Fruit fly (Drosophila melanogaster) whole organism, embryonic: ENCODE data around the gene Spt6.
A peak's percentile ranks its signal among the peaks of the same experiment; 100 is the strongest.

Source experiments
- ATbp ChIP-seq: fragments of 200-800 bp; sonication (Bioruptor generic); optimal IDR thresholded peaks from 2 replicates; lab custom pipeline; 2017; ENCODE audit warnings: missing biosample characterization, mild to moderate bottlenecking, missing genetic modification characterization, missing genetic modification reagents
- Antp ChIP-seq: fragments of 200-800 bp; sonication (Bioruptor generic); optimal IDR thresholded peaks from 3 replicates; lab custom pipeline; 2016; ENCODE audit warnings: missing biosample characterization, missing genetic modification characterization
- Bgb ChIP-seq: fragments of 200-800 bp; sonication (Bioruptor generic); IDR thresholded peaks from 2 replicates; pipeline ENCODE4 v1.3.6; 2022; ENCODE audit warnings: missing biosample characterization, missing genetic modification characterization; ENCODE audit not compliant: partially characterized antibody
- Bteb2 ChIP-seq: fragments of 200-800 bp; sonication (Bioruptor generic); optimal IDR thresholded peaks from 2 replicates; lab custom pipeline; 2016; ENCODE audit warnings: missing biosample characterization, missing genetic modification characterization
- C15 ChIP-seq: fragments of 200-800 bp; sonication (Bioruptor generic); IDR thresholded peaks from 3 replicates; pipeline ENCODE4 v1.3.6; 2022; ENCODE audit warnings: missing biosample characterization, missing genetic modification characterization
- CG10209 ChIP-seq: fragments of 200-800 bp; sonication (Bioruptor generic); optimal IDR thresholded peaks from 3 replicates; lab custom pipeline; 2017; ENCODE audit warnings: missing biosample characterization, mild to moderate bottlenecking, missing genetic modification characterization, missing genetic modification reagents
- CG10462 ChIP-seq: fragments of 200-800 bp; sonication (Bioruptor generic); optimal IDR thresholded peaks from 2 replicates; lab custom pipeline; 2016; ENCODE audit warnings: missing biosample characterization, missing genetic modification characterization
- CG11696 ChIP-seq: fragments of 200-800 bp; sonication (Bioruptor generic); IDR thresholded peaks from 2 replicates; pipeline ENCODE4 v1.3.6; 2022; ENCODE audit warnings: missing biosample characterization, missing genetic modification characterization
- CG12744 ChIP-seq: fragments of 200-800 bp; sonication (Bioruptor generic); optimal IDR thresholded peaks from 2 replicates; lab custom pipeline; 2016; ENCODE audit warnings: missing biosample characterization, missing genetic modification characterization
- CG14710 ChIP-seq: fragments of 200-800 bp; sonication (Bioruptor generic); optimal IDR thresholded peaks from 3 replicates; lab custom pipeline; 2019; ENCODE audit warnings: missing biosample characterization, mild to moderate bottlenecking, missing genetic modification characterization, moderate library complexity
- CG17359 ChIP-seq: fragments of 200-800 bp; sonication (Bioruptor generic); optimal IDR thresholded peaks from 3 replicates; lab custom pipeline; 2018; ENCODE audit warnings: missing biosample characterization, mild to moderate bottlenecking, missing genetic modification characterization, moderate library complexity
- CG1792 ChIP-seq: fragments of 200-800 bp; sonication (Bioruptor generic); optimal IDR thresholded peaks from 2 replicates; lab custom pipeline; 2016; ENCODE audit warnings: missing biosample characterization, missing genetic modification characterization
- CG18619 ChIP-seq: fragments of 200-800 bp; sonication (Bioruptor generic); optimal IDR thresholded peaks from 3 replicates; lab custom pipeline; 2017; ENCODE audit warnings: missing biosample characterization, mild to moderate bottlenecking, missing genetic modification characterization
- CG30431 ChIP-seq: fragments of 200-800 bp; sonication (Bioruptor generic); optimal IDR thresholded peaks from 2 replicates; lab custom pipeline; 2017; ENCODE audit warnings: missing biosample characterization, missing genetic modification characterization
- CG32767 ChIP-seq: fragments of 200-800 bp; sonication (Bioruptor generic); IDR thresholded peaks from 2 replicates; pipeline ENCODE4 v1.3.6; 2022; ENCODE audit warnings: missing biosample characterization, missing genetic modification characterization
- CG3281 ChIP-seq: fragments of 200-800 bp; sonication (Bioruptor generic); optimal IDR thresholded peaks from 3 replicates; lab custom pipeline; 2017; ENCODE audit warnings: missing biosample characterization, mild to moderate bottlenecking, missing genetic modification characterization
- CG3726 ChIP-seq: fragments of 200-800 bp; sonication (Bioruptor generic); IDR thresholded peaks from 3 replicates; pipeline ENCODE4, ENCODE4 v1.3.6; 2022; ENCODE audit warnings: missing biosample characterization, missing genetic modification characterization
- CG4328 ChIP-seq: fragments of 200-800 bp; sonication (Bioruptor generic); optimal IDR thresholded peaks from 3 replicates; lab custom pipeline; 2017; ENCODE audit warnings: missing biosample characterization, missing genetic modification reagents, missing genetic modification characterization
- CG4404 ChIP-seq: fragments of 200-800 bp; sonication (Bioruptor generic); IDR thresholded peaks from 2 replicates; pipeline ENCODE4 v1.3.6; 2022; ENCODE audit warnings: missing biosample characterization, missing genetic modification characterization
- CG4424 ChIP-seq: fragments of 200-800 bp; sonication (Bioruptor generic); optimal IDR thresholded peaks from 3 replicates; lab custom pipeline; 2016; ENCODE audit warnings: missing biosample characterization, missing genetic modification characterization
- CG5953 ChIP-seq: fragments of 200-800 bp; sonication (Bioruptor generic); IDR thresholded peaks from 2 replicates; pipeline ENCODE4 v1.3.6; 2022; ENCODE audit warnings: missing biosample characterization, missing genetic modification characterization
- CG6689 ChIP-seq: fragments of 200-800 bp; sonication (Bioruptor generic); IDR thresholded peaks from 2 replicates; pipeline ENCODE4 v1.3.6; 2022; ENCODE audit warnings: missing biosample characterization, missing genetic modification characterization
- CG6854 ChIP-seq: fragments of 200-800 bp; sonication (Bioruptor generic); optimal IDR thresholded peaks from 3 replicates; lab custom pipeline; 2017; ENCODE audit warnings: missing biosample characterization, mild to moderate bottlenecking, missing genetic modification characterization
- CG7839 ChIP-seq: fragments of 200-800 bp; sonication (Bioruptor generic); optimal IDR thresholded peaks from 3 replicates; lab custom pipeline; 2018; ENCODE audit warnings: missing biosample characterization, mild to moderate bottlenecking, missing genetic modification characterization, moderate library complexity
- Ets65A ChIP-seq: fragments of 200-800 bp; sonication (Bioruptor generic); peaks from one replicate; lab custom pipeline; 2016; ENCODE audit warnings: missing biosample characterization, missing genetic modification characterization
- Fer2 ChIP-seq: fragments of 200-800 bp; sonication (Bioruptor generic); optimal IDR thresholded peaks from 2 replicates; lab custom pipeline; 2018; ENCODE audit warnings: missing biosample characterization, mild to moderate bottlenecking, missing genetic modification characterization, moderate library complexity
- HLHmδ ChIP-seq: fragments of 200-800 bp; sonication (Bioruptor generic); optimal IDR thresholded peaks from 2 replicates; lab custom pipeline; 2018; ENCODE audit warnings: missing biosample characterization, mild to moderate bottlenecking, missing genetic modification characterization, moderate library complexity
- Hey ChIP-seq: fragments of 200-800 bp; sonication (Bioruptor generic); optimal IDR thresholded peaks from 3 replicates; lab custom pipeline; 2018; ENCODE audit warnings: missing biosample characterization, mild to moderate bottlenecking, missing genetic modification characterization
- Jarid2 ChIP-seq: fragments of 200-800 bp; sonication (Bioruptor generic); optimal IDR thresholded peaks from 3 replicates; lab custom pipeline; 2017; ENCODE audit warnings: mild to moderate bottlenecking, missing biosample characterization, missing genetic modification reagents, missing genetic modification characterization
- PHDP ChIP-seq: fragments of 200-800 bp; sonication (Bioruptor generic); optimal IDR thresholded peaks from 3 replicates; lab custom pipeline; 2018; ENCODE audit warnings: missing biosample characterization, mild to moderate bottlenecking, missing genetic modification characterization, moderate library complexity
- Pdp1 ChIP-seq, 2 experiments: fragments of 200-800 bp; sonication (Bioruptor generic); optimal IDR thresholded peaks; 3 replicates each; lab custom pipeline; 2016; ENCODE audit warnings: missing biosample characterization in 2 of 2, missing genetic modification characterization in 2 of 2, mild to moderate bottlenecking in 1 of 2, moderate library complexity in 1 of 2
- Usf ChIP-seq: fragments of 200-800 bp; sonication (Bioruptor generic); optimal IDR thresholded peaks from 2 replicates; lab custom pipeline; 2017; ENCODE audit warnings: missing genotype, missing biosample characterization, missing genetic modification characterization
- ara ChIP-seq: fragments of 200-800 bp; sonication (Bioruptor generic); IDR thresholded peaks from 2 replicates; pipeline ENCODE4 v1.3.6; 2022; ENCODE audit warnings: missing biosample characterization, missing genetic modification characterization
- bowl ChIP-seq: fragments of 200-800 bp; sonication (Bioruptor generic); IDR thresholded peaks from 2 replicates; pipeline ENCODE4 v1.3.6; 2022; ENCODE audit warnings: missing biosample characterization, missing genetic modification characterization
- caup ChIP-seq: fragments of 200-800 bp; sonication (Bioruptor generic); optimal IDR thresholded peaks from 3 replicates; lab custom pipeline; 2017; ENCODE audit warnings: missing biosample characterization, mild to moderate bottlenecking, missing genetic modification characterization, moderate library complexity; ENCODE audit not compliant: severe bottlenecking
- croc ChIP-seq: fragments of 200-800 bp; sonication (Bioruptor generic); conservative IDR thresholded peaks from 3 replicates; pipeline ENCODE4 v1.3.6; 2022; ENCODE audit warnings: missing biosample characterization, missing genetic modification characterization
- crp ChIP-seq, 2 experiments: fragments of 200-800 bp; sonication (Bioruptor generic); optimal IDR thresholded peaks; 2 replicates in 1 of 2; 3 replicates in 1 of 2; lab custom pipeline; 2017; ENCODE audit warnings: missing biosample characterization in 2 of 2, missing genetic modification characterization in 2 of 2, mild to moderate bottlenecking in 1 of 2, moderate library complexity in 1 of 2
- dysf ChIP-seq: fragments of 200-800 bp; sonication (Bioruptor generic); IDR thresholded peaks from 3 replicates; pipeline ENCODE4 v1.3.6; 2022; ENCODE audit warnings: missing biosample characterization, missing genetic modification characterization
- grn ChIP-seq: fragments of 200-800 bp; sonication (Bioruptor generic); optimal IDR thresholded peaks from 3 replicates; lab custom pipeline; 2017; ENCODE audit warnings: missing biosample characterization, missing genetic modification characterization
- gsb ChIP-seq: fragments of 200-800 bp; sonication (Bioruptor generic); IDR thresholded peaks from 2 replicates; pipeline ENCODE4 v1.3.6; 2022; ENCODE audit warnings: missing biosample characterization, missing genetic modification characterization
- jigr1 ChIP-seq: fragments of 200-800 bp; sonication (Bioruptor generic); IDR thresholded peaks from 3 replicates; pipeline ENCODE4 v1.3.6; 2022; ENCODE audit warnings: missing biosample characterization, missing genetic modification characterization
- lbe ChIP-seq: fragments of 200-800 bp; sonication (Bioruptor generic); optimal IDR thresholded peaks from 2 replicates; lab custom pipeline; 2016; ENCODE audit warnings: missing biosample characterization, mild to moderate bottlenecking, missing genetic modification characterization
- lmd ChIP-seq: fragments of 200-800 bp; sonication (Bioruptor generic); IDR thresholded peaks from 2 replicates; pipeline ENCODE4 v1.3.6; 2022; ENCODE audit warnings: missing biosample characterization, missing genetic modification characterization
- nerfin-2 ChIP-seq: fragments of 200-800 bp; sonication (Bioruptor generic); IDR thresholded peaks from 2 replicates; pipeline ENCODE4 v1.3.6; 2022; ENCODE audit warnings: missing biosample characterization, missing genetic modification characterization; ENCODE audit not compliant: partially characterized antibody
- pros ChIP-seq: fragments of 200-800 bp; sonication (Bioruptor generic); optimal IDR thresholded peaks from 3 replicates; lab custom pipeline; 2019; ENCODE audit warnings: missing biosample characterization, mild to moderate bottlenecking, missing genetic modification characterization, moderate library complexity
- rib ChIP-seq: fragments of 200-800 bp; sonication (Bioruptor generic); IDR thresholded peaks from 2 replicates; pipeline ENCODE4 v1.3.6; 2022; ENCODE audit warnings: missing biosample characterization, missing genetic modification characterization
- sob ChIP-seq: fragments of 200-800 bp; sonication (Bioruptor generic); IDR thresholded peaks from 2 replicates; pipeline ENCODE4 v1.3.6; 2022; ENCODE audit warnings: missing biosample characterization, missing genetic modification characterization
- trem ChIP-seq: fragments of 200-800 bp; optimal IDR thresholded peaks from 3 replicates; lab custom pipeline; 2019; ENCODE audit warnings: missing biosample characterization, mild to moderate bottlenecking, missing genetic modification characterization, moderate library complexity
- ttk ChIP-seq: fragments of 200-800 bp; sonication (Bioruptor generic); IDR thresholded peaks from 2 replicates; pipeline ENCODE4 v2.1.2; 2022; ENCODE audit warnings: missing biosample characterization, missing genetic modification characterization
- tup ChIP-seq: fragments of 200-800 bp; sonication (Bioruptor generic); optimal IDR thresholded peaks from 2 replicates; lab custom pipeline; 2016; ENCODE audit warnings: missing biosample characterization, mild to moderate bottlenecking, missing genetic modification characterization, moderate library complexity
- tx ChIP-seq: fragments of 200-800 bp; sonication (Bioruptor generic); optimal IDR thresholded peaks from 2 replicates; lab custom pipeline; 2016; ENCODE audit warnings: missing biosample characterization, missing genetic modification characterization

Spt6 gene

DNA sequence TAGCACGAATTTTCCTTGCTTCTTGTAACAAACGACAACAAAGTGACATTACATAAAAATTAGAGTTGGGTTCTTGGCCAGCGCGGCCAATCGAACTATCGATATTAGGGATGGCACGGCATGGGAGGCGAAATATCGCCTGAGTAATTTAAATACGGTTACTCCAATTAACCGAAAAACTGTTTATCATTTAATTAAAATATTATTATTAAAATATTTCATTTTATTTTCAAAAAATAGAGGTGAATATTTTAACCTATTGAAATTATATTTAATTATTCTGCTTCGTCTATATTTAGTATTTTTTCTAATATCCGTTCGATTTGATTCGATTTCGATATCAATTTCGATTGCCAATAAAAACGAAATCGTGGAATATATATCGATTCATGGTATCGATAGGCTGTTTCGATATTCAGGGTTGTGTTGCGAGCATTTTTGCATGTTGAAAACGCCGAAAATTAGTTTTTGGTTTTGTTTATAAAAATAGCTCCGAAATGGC is 12.1 kb upstream of the Spt6 start, which contains the start of the genes Rbcn-3A and Spx (continued):
- TF ChIP-seq CG4328 (GFP tag; lab: Kevin White, UChicago): no peak
- no peak for TF ChIP-seq pros (GFP tag; lab: Kevin White, UChicago)
- no peak for TF ChIP-seq CG10462 (GFP tag; lab: Kevin White, UChicago)
- TF ChIP-seq gsb: no peak
- TF ChIP-seq C15 (GFP tag; lab: Robert Waterston, UW): no peak
- TF ChIP-seq HLHmδ (GFP tag; lab: Kevin White, UChicago): no peak
- no peak for TF ChIP-seq tup
- no peak for TF ChIP-seq CG17359
- TF ChIP-seq CG1792 (GFP tag; lab: Kevin White, UChicago): no peak
- no peak for TF ChIP-seq CG5953 (GFP tag; lab: Robert Waterston, UW)
- TF ChIP-seq CG7839: peak; percentile 26
- no peak for TF ChIP-seq rib (GFP tag; lab: Robert Waterston, UW)
- no peak for TF ChIP-seq ttk (GFP tag; lab: Robert Waterston, UW)
- peak; percentile 65 for TF ChIP-seq CG14710 (tag; lab: Kevin White, UChicago)
- no peak for TF ChIP-seq Antp (GFP tag; lab: Kevin White, UChicago)
- no peak for TF ChIP-seq dysf
- no peak for TF ChIP-seq CG3281 (GFP tag; lab: Kevin White, UChicago)
- no peak for TF ChIP-seq CG30431 (GFP tag; lab: Kevin White, UChicago)
- TF ChIP-seq bowl (GFP tag; lab: Robert Waterston, UW): no peak
- TF ChIP-seq Bgb: peak; percentile 80
- TF ChIP-seq grn (GFP tag; lab: Kevin White, UChicago): no peak
- no peak for TF ChIP-seq caup (GFP tag; lab: Kevin White, UChicago)
- no peak; the same call in 1 of the 2 replicates for TF ChIP-seq lmd
- TF ChIP-seq CG11696: no peak
- peak; percentile 40 for TF ChIP-seq CG4424 (GFP tag; lab: Kevin White, UChicago)
- TF ChIP-seq Fer2 (tag; lab: Kevin White, UChicago): no peak
- no peak for TF ChIP-seq CG12744 (GFP tag; lab: Kevin White, UChicago)
- peak; percentile 89 for TF ChIP-seq nerfin-2 (GFP tag; lab: Robert Waterston, UW)
- TF ChIP-seq CG18619 (GFP tag; lab: Kevin White, UChicago): peak; percentile 30
- TF ChIP-seq CG6689 (GFP tag; lab: Robert Waterston, UW): no peak
- no peak for TF ChIP-seq Hey
- TF ChIP-seq Ets65A (GFP tag; lab: Kevin White, UChicago): peak; percentile 9
- no peak for TF ChIP-seq Bteb2 (GFP tag; lab: Kevin White, UChicago)
- no peak for TF ChIP-seq croc
- TF ChIP-seq CG4404: no peak
- peak; percentile 28; the same call in 1 of the 2 replicates for TF ChIP-seq sob (GFP tag; lab: Robert Waterston, UW)
- no peak for TF ChIP-seq jigr1 (GFP tag; lab: Robert Waterston, UW)
- TF ChIP-seq tx (GFP tag; lab: Kevin White, UChicago): no peak
- TF ChIP-seq Pdp1 (GFP tag; optimal IDR thresholded peaks at IDR 0.05; lab: Kevin White, UChicago): peak in 1 of 2 experiments; percentile 90
- no peak for TF ChIP-seq Usf (GFP tag; lab: Kevin White, UChicago)
- no peak for TF ChIP-seq CG10209 (GFP tag; lab: Kevin White, UChicago)
- TF ChIP-seq ara (GFP tag; lab: Robert Waterston, UW): no peak
- no peak for TF ChIP-seq CG6854 (GFP tag; lab: Kevin White, UChicago)
- TF ChIP-seq lbe (GFP tag; lab: Kevin White, UChicago): peak; percentile 24
- no peak for TF ChIP-seq ATbp
- no peak for TF ChIP-seq CG3726
- no peak for TF ChIP-seq crp (GFP tag; optimal IDR thresholded peaks at IDR 0.05; lab: Kevin White, UChicago)
- no peak for TF ChIP-seq Jarid2 (GFP tag; lab: Kevin White, UChicago)
- TF ChIP-seq trem (tag; lab: Kevin White, UChicago): peak; percentile 50
- TF ChIP-seq CG32767 (GFP tag; lab: Robert Waterston, UW): 0 out of 2 replicates have a peak, but pooled peaks have one; percentile 12
- peak; percentile 45 for TF ChIP-seq PHDP (tag; lab: Kevin White, UChicago)
